Worm (Caenorhabditis elegans): ENCODE data around the gene Y57G11C.40.

Y57G11C.40 gene

ce11 chrIV:14658054-14658631 lies 45.9 kb downstream of the Y57G11C.40 start, which contains the start of gene anoh-2:
Gene anoh-2 (plus strand): TSS chrIV:14658308.
- TF ChIP-seq him-1 (tag; optimal IDR thresholded peaks at IDR 0.05) (no peak), W03F9.2 (tag; optimal IDR thresholded peaks at IDR 0.05) (no peak), dao-5 (tag; optimal IDR thresholded peaks at IDR 0.05) (no peak)

ce11 chrIV:14656573-14657129 lies 47.4 kb downstream of the Y57G11C.40 start, which contains the start of gene Y57G11C.33:
Gene Y57G11C.33 (plus strand): TSS chrIV:14657079.
- TF ChIP-seq W03F9.2 (tag; optimal IDR thresholded peaks at IDR 0.05) (peak; percentile 19), him-1 (tag; optimal IDR thresholded peaks at IDR 0.05) (no peak)

All from whole organism, L4/young adult.